Worm (Caenorhabditis elegans) whole organism, young adult: ENCODE measurements around the gene cdf-2.
A peak's percentile ranks its signal among the peaks of the same experiment; 100 is the strongest.

Source experiments
- B0035.1 ChIP-seq: sonication (generic microtip); optimal IDR thresholded peaks from 2 replicates; lab custom pipeline; 2016; ENCODE audit warnings: missing genetic modification characterization, mild to moderate bottlenecking, missing compliant biosample characterization, missing genotype, missing genetic modification reagents
- B0336.3 ChIP-seq: fragments of 200-800 bp; sonication (Bioruptor generic); IDR thresholded peaks from 2 replicates; pipeline ENCODE4 v1.3.6; 2022; ENCODE audit warnings: missing genetic modification characterization, missing compliant biosample characterization
- C17E4.6 ChIP-seq: fragments of 200-800 bp; sonication (Bioruptor generic); IDR thresholded peaks from 2 replicates; pipeline ENCODE4 v1.3.6; 2022; ENCODE audit warnings: missing genetic modification reagents, missing genetic modification characterization, missing compliant biosample characterization
- F22D6.2 ChIP-seq: sonication (generic microtip); optimal IDR thresholded peaks from 2 replicates; lab custom pipeline; 2016; ENCODE audit warnings: mild to moderate bottlenecking, missing genetic modification characterization, missing compliant biosample characterization
- Y53F4B.3 ChIP-seq: fragments of 200-800 bp; sonication (Bioruptor generic); IDR thresholded peaks from 2 replicates; pipeline ENCODE4 v1.3.6; 2022; ENCODE audit warnings: missing genetic modification reagents, missing genetic modification characterization, missing compliant biosample characterization
- Y53G8AR.9 ChIP-seq: fragments of 200-800 bp; sonication (Bioruptor generic); conservative IDR thresholded peaks from 2 replicates; pipeline ENCODE4 v1.3.6; 2022; ENCODE audit warnings: missing genetic modification reagents, missing genetic modification characterization, missing compliant biosample characterization
- Y79H2A.3 ChIP-seq: fragments of 200-800 bp; sonication (Bioruptor generic); conservative IDR thresholded peaks from 2 replicates; pipeline ENCODE4 v1.3.6; 2022; ENCODE audit warnings: missing genetic modification reagents, missing genetic modification characterization, missing compliant biosample characterization
- ZK185.1 ChIP-seq: sonication (generic microtip); optimal IDR thresholded peaks from 2 replicates; lab custom pipeline; 2016; ENCODE audit warnings: mild to moderate bottlenecking, missing genetic modification characterization, missing compliant biosample characterization; ENCODE audit not compliant: poor library complexity, severe bottlenecking
- atf-7 ChIP-seq: sonication (generic microtip); optimal IDR thresholded peaks from 2 replicates; lab custom pipeline; 2017; ENCODE audit warnings: mild to moderate bottlenecking, missing genetic modification characterization, missing compliant biosample characterization
- attf-6 ChIP-seq: fragments of 200-800 bp; sonication (Bioruptor generic); IDR thresholded peaks from 2 replicates; pipeline ENCODE4 v1.3.6; 2022; ENCODE audit warnings: missing genetic modification reagents, missing genetic modification characterization, missing compliant biosample characterization
- ccch-3 ChIP-seq: fragments of 200-800 bp; sonication (Bioruptor generic); optimal IDR thresholded peaks from 2 replicates; lab custom pipeline; 2018; ENCODE audit warnings: mild to moderate bottlenecking, missing genetic modification characterization, missing compliant biosample characterization
- cebp-1 ChIP-seq, 2 experiments: fragments of 200-800 bp in 1 of 2; sonication (Bioruptor generic) in 1 of 2; sonication (generic microtip) in 1 of 2; IDR thresholded peaks in 1 of 2; optimal IDR thresholded peaks in 1 of 2; 2 replicates each; pipeline versions ENCODE4 v1.3.6 to Lab custom; 2017 to 2022; ENCODE audit warnings: missing compliant biosample characterization in 2 of 2, missing genetic modification characterization in 2 of 2, mild to moderate bottlenecking in 1 of 2, missing genetic modification reagents in 1 of 2, moderate library complexity in 1 of 2
- cebp-2 ChIP-seq: fragments of 200-800 bp; sonication (Bioruptor generic); IDR thresholded peaks from 2 replicates; pipeline ENCODE4 v1.3.6; 2022; ENCODE audit warnings: missing genetic modification characterization, missing compliant biosample characterization
- dox-1 ChIP-seq: fragments of 200-800 bp; sonication (Bioruptor generic); IDR thresholded peaks from 2 replicates; pipeline ENCODE4 v1.3.6; 2022; ENCODE audit warnings: missing genetic modification reagents, missing genetic modification characterization, missing compliant biosample characterization
- ekl-4 ChIP-seq: fragments of 200-800 bp; sonication (Bioruptor generic); IDR thresholded peaks from 2 replicates; pipeline ENCODE4 v1.3.6; 2022; ENCODE audit warnings: missing genetic modification reagents, missing genetic modification characterization, missing compliant biosample characterization
- gei-17 ChIP-seq: fragments of 200-800 bp; sonication (Bioruptor generic); optimal IDR thresholded peaks from 2 replicates; lab custom pipeline; 2018; ENCODE audit warnings: mild to moderate bottlenecking, missing genetic modification characterization, missing compliant biosample characterization
- hmg-1.2 ChIP-seq: fragments of 200-800 bp; sonication (Bioruptor generic); IDR thresholded peaks from 2 replicates; pipeline ENCODE4 v1.3.6; 2022; ENCODE audit warnings: missing genetic modification reagents, missing genetic modification characterization, missing compliant biosample characterization
- hmg-20 ChIP-seq: fragments of 200-800 bp; sonication (Bioruptor generic); IDR thresholded peaks from 2 replicates; pipeline ENCODE4 v1.3.6; 2022; ENCODE audit warnings: missing genetic modification reagents, missing genetic modification characterization, missing compliant biosample characterization
- hsf-1 ChIP-seq: fragments of 200-800 bp; sonication (Bioruptor generic); IDR thresholded peaks from 2 replicates; pipeline ENCODE4 v1.3.6; 2022; ENCODE audit warnings: missing genetic modification reagents, missing genetic modification characterization, missing compliant biosample characterization
- let-526 ChIP-seq: fragments of 200-800 bp; sonication (Bioruptor generic); IDR thresholded peaks from 2 replicates; pipeline ENCODE4 v1.3.6; 2022; ENCODE audit warnings: missing genetic modification reagents, missing genetic modification characterization, missing compliant biosample characterization
- let-607 ChIP-seq, 2 experiments: fragments of 200-800 bp in 1 of 2; sonication (Bioruptor generic) in 1 of 2; sonication (generic microtip) in 1 of 2; optimal IDR thresholded peaks; 2 replicates each; lab custom pipeline; 2016 to 2018; ENCODE audit warnings: mild to moderate bottlenecking in 2 of 2, missing compliant biosample characterization in 2 of 2, missing genetic modification characterization in 2 of 2, moderate library complexity in 2 of 2, missing genotype in 1 of 2
- lin-40 ChIP-seq: sonication (generic microtip); optimal IDR thresholded peaks from 2 replicates; lab custom pipeline; 2016; ENCODE audit warnings: missing genetic modification characterization, mild to moderate bottlenecking, missing compliant biosample characterization, missing genotype, missing genetic modification reagents
- madf-10 ChIP-seq: sonication (generic microtip); optimal IDR thresholded peaks from 2 replicates; lab custom pipeline; 2016; ENCODE audit warnings: mild to moderate bottlenecking, missing genetic modification characterization, missing compliant biosample characterization
- madf-6 ChIP-seq: fragments of 200-800 bp; sonication (Bioruptor generic); IDR thresholded peaks from 2 replicates; pipeline ENCODE4 v1.3.6; 2022; ENCODE audit warnings: missing genetic modification reagents, missing genetic modification characterization, missing compliant biosample characterization
- madf-8 ChIP-seq: fragments of 200-800 bp; sonication (Bioruptor generic); conservative IDR thresholded peaks from 2 replicates; pipeline ENCODE4 v1.3.6; 2022; ENCODE audit warnings: missing genetic modification reagents, missing genetic modification characterization, missing compliant biosample characterization
- mes-4 ChIP-seq: sonication (generic microtip); optimal IDR thresholded peaks from 2 replicates; lab custom pipeline; 2016; ENCODE audit warnings: missing genotype, missing genetic modification characterization, missing compliant biosample characterization
- mxl-1 ChIP-seq: sonication (generic microtip); optimal IDR thresholded peaks from 2 replicates; lab custom pipeline; 2016; ENCODE audit warnings: missing genetic modification characterization, missing compliant biosample characterization
- nhr-120 ChIP-seq: fragments of 200-800 bp; sonication (Bioruptor generic); IDR thresholded peaks from 2 replicates; pipeline ENCODE4 v1.3.6; 2022; ENCODE audit warnings: missing genetic modification characterization, missing compliant biosample characterization
- nhr-27 ChIP-seq: fragments of 200-800 bp; sonication (Bioruptor generic); optimal IDR thresholded peaks from 2 replicates; lab custom pipeline; 2018; ENCODE audit warnings: mild to moderate bottlenecking, missing genetic modification characterization, moderate library complexity, missing compliant biosample characterization
- nhr-80 ChIP-seq: sonication (generic microtip); optimal IDR thresholded peaks from 2 replicates; lab custom pipeline; 2016; ENCODE audit warnings: missing genetic modification characterization, missing compliant biosample characterization
- pbrm-1 ChIP-seq: fragments of 200-800 bp; sonication (Bioruptor generic); IDR thresholded peaks from 2 replicates; pipeline ENCODE4 v1.3.6; 2022; ENCODE audit warnings: missing genetic modification reagents, missing genetic modification characterization, missing compliant biosample characterization
- repo-1 ChIP-seq: sonication (generic microtip); optimal IDR thresholded peaks from 2 replicates; lab custom pipeline; 2017; ENCODE audit warnings: mild to moderate bottlenecking, missing genetic modification characterization, missing compliant biosample characterization
- sea-2 ChIP-seq: fragments of 200-800 bp; sonication (Bioruptor generic); IDR thresholded peaks from 2 replicates; pipeline ENCODE4 v1.3.6; 2022; ENCODE audit warnings: missing genetic modification characterization, missing compliant biosample characterization
- snpc-4 ChIP-seq, 5 experiments: fragments of 150-350 bp in 1 of 5; sonication (generic microtip) in 4 of 5; optimal IDR thresholded peaks; 2 replicates each; lab custom pipeline; 2014 to 2018; ENCODE audit warnings: missing genetic modification characterization in 5 of 5, missing biosample characterization in 3 of 5, antibody characterized with exemption in 2 of 5, mild to moderate bottlenecking in 2 of 5, missing compliant biosample characterization in 2 of 5, missing genotype in 2 of 5, moderate library complexity in 2 of 5, missing genetic modification reagents in 1 of 5
- somi-1 ChIP-seq: fragments of 200-800 bp; sonication (Bioruptor generic); optimal IDR thresholded peaks from 2 replicates; lab custom pipeline; 2018; ENCODE audit warnings: mild to moderate bottlenecking, missing genetic modification characterization, missing compliant biosample characterization
- tbp1 ChIP-seq: fragments of 200-800 bp; sonication (Bioruptor generic); optimal IDR thresholded peaks from 2 replicates; lab custom pipeline; 2018; ENCODE audit warnings: mild to moderate bottlenecking, missing genetic modification characterization, missing compliant biosample characterization
- zim-3 ChIP-seq: sonication (generic microtip); optimal IDR thresholded peaks from 2 replicates; lab custom pipeline; 2017; ENCODE audit warnings: mild to moderate bottlenecking, missing genetic modification characterization, moderate library complexity, missing compliant biosample characterization
- ztf-22 ChIP-seq: fragments of 200-800 bp; sonication (Bioruptor generic); optimal IDR thresholded peaks from 2 replicates; lab custom pipeline; 2018; ENCODE audit warnings: mild to moderate bottlenecking, missing genetic modification characterization, moderate library complexity, missing compliant biosample characterization
- ztf-25 ChIP-seq: fragments of 200-800 bp; sonication (Bioruptor generic); IDR thresholded peaks from 2 replicates; pipeline ENCODE4 v1.3.6; 2022; ENCODE audit warnings: missing genetic modification reagents, missing genetic modification characterization, missing compliant biosample characterization
- ztf-26 ChIP-seq: sonication (generic microtip); optimal IDR thresholded peaks from 2 replicates; lab custom pipeline; 2017; ENCODE audit warnings: missing genetic modification characterization, missing compliant biosample characterization

Gene cdf-2

DNA sequence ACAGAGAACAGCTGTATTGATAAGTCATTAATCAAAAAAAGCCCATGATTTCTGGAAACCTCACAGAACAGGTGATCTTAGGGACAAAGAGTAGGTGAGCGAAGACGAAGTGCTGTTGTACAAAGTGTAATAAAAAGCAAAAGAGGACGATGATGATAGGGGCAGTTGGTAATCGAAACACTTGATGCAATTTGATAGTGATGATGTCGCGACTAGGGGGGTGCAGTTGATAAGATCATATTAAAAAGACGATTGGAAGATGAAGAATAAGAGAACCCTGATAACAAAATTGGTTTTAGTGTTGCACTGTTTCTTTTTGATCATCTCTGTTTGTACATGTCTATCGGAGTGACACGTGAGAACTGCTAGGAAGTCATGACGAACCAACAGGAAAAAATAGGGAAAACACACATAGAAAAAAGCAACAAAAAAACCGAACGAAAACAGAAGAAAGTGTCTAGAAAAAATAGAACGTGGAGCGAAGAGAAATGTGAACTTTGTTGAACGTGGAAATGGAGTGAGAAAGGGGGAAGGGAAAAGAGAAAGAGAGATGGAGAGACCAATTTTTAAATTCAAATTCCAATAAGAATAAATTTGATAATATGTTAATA lies 42.7 kb upstream of the cdf-2 start:
- TF ChIP-seq mxl-1 (tag; lab: Kevin White, UChicago) (no peak), Y79H2A.3 (GFP tag; lab: Robert Waterston, UW) (no peak), pbrm-1 (GFP tag; lab: Robert Waterston, UW) (0 out of 2 replicates have a peak, but pooled peaks have one; percentile 17), ZK185.1 (tag; lab: Kevin White, UChicago) (peak; percentile 28), ztf-26 (tag; lab: Kevin White, UChicago) (peak; percentile 65), B0035.1 (no peak), somi-1 (GFP tag; lab: Kevin White, UChicago) (peak; percentile 63), hsf-1 (GFP tag; lab: Robert Waterston, UW) (no peak), let-607 (tag; optimal IDR thresholded peaks at IDR 0.05; lab: Kevin White, UChicago) (peak in 1 of 2 experiments; percentile 23), ztf-22 (GFP tag; lab: Kevin White, UChicago) (peak; percentile 77), lin-40 (tag; lab: Kevin White, UChicago) (peak; percentile 76), snpc-4 (GFP tag; optimal IDR thresholded peaks at IDR 0.05; lab: Kevin White, UChicago) (no peak), snpc-4 (tag; optimal IDR thresholded peaks at IDR 0.05; lab: Kevin White, UChicago) (peak in 1 of 4 experiments; percentile 6), nhr-80 (tag; lab: Kevin White, UChicago) (peak; percentile 95), cebp-1 (GFP tag; IDR thresholded peaks at IDR 0.05; lab: Robert Waterston, UW) (no peak), cebp-1 (tag; optimal IDR thresholded peaks at IDR 0.05; lab: Kevin White, UChicago) (peak; percentile 49), F22D6.2 (tag; lab: Kevin White, UChicago) (peak; percentile 63), madf-10 (tag; lab: Kevin White, UChicago) (peak; percentile 17), tbp1 (GFP tag; lab: Kevin White, UChicago) (peak; percentile 29), atf-7 (tag; lab: Kevin White, UChicago) (peak; percentile 74), hmg-20 (GFP tag; lab: Robert Waterston, UW) (no peak), dox-1 (peak; percentile 18; the same call in 1 of the 2 replicates), gei-17 (GFP tag; lab: Kevin White, UChicago) (peak; percentile 39)

DNA sequence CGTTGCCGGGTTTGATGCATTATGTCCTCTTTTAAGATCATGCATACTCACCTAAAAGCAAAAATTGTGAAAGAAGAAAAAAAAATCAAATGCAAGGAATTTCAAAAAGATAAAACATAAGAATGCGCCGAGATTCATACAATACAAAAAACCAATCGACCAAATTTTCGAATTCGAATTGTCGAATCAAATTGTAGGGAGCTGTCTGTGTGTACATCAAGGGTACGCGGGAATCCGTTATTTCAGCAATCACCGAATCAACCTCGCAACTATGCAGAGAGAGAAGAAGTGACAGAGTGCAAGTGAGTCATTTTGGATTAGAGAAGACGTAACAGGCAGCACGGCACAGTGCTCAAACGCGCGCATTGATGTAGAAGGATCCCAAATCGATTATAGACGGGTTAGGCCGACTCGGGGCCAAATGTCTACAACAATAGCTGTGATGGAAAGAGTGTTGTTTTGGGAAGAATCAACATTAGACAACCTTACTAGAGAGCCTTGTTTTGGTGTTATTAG lies 36.6 kb upstream of the cdf-2 start, which contains the start of gene sdz-19:
Gene sdz-19 (minus strand): TSS at position 51 of the 516 bp plus-strand sequence.
- TF ChIP-seq madf-6 (GFP tag; lab: Robert Waterston, UW) (peak; percentile 32; the same call in 1 of the 2 replicates), ekl-4 (GFP tag; lab: Robert Waterston, UW) (peak; percentile 36; the same call in 1 of the 2 replicates), cebp-2 (GFP tag; lab: Robert Waterston, UW) (0 out of 2 replicates have a peak, but pooled peaks have one; percentile 25), let-526 (GFP tag; lab: Robert Waterston, UW) (no peak), cebp-1 (GFP tag; IDR thresholded peaks at IDR 0.05; lab: Robert Waterston, UW) (no peak), cebp-1 (tag; optimal IDR thresholded peaks at IDR 0.05; lab: Kevin White, UChicago) (peak; percentile 27), zim-3 (tag; lab: Kevin White, UChicago) (peak; percentile 57), attf-6 (GFP tag; lab: Robert Waterston, UW) (0 out of 2 replicates have a peak, but pooled peaks have one; percentile 22), hsf-1 (GFP tag; lab: Robert Waterston, UW) (no peak), repo-1 (tag; lab: Kevin White, UChicago) (peak; percentile 1)

DNA sequence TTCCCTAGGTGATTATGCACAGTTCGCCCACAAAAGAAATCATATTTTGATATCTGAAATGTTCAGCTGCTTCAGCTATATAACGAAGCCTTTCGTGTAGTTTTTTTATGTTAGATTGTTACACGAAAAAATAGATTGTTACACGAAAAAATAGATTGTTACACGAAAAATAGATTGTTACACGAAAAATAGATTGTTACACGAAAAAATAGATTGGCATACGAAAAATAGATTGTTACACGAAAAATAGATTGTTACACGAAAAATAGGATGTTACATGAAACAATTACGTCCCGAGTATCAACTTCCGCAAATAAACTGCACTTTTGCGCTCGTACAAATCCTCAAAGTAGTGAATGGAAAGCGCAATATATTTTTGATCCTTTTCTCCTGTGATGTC lies 35.9 kb upstream of the cdf-2 start:
- TF ChIP-seq Y79H2A.3 (GFP tag; lab: Robert Waterston, UW) (0 out of 2 replicates have a peak, but pooled peaks have one; percentile 17), Y53F4B.3 (GFP tag; lab: Robert Waterston, UW) (peak; percentile 97; the same call in 1 of the 2 replicates)

DNA sequence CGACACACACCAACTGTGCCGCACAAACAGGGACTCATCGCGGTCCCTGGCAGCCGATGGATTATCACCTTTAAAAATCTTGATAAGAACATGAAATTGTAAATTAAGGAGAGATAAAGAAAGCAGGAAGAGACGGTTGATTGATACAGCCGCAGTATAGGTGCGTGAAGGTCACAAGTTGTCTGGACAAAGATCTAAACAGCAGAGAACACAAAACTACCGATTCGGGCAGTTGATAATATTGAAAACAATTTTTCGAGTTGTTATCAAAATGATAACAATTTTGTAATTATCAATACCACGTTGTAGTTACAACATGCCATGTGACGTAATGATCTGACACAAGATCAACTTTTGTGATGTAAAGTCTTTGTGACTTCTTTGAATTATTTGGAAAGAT lies 34.1 kb upstream of the cdf-2 start:
- no peak for TF ChIP-seq dox-1
- no peak for TF ChIP-seq mes-4 (tag; lab: Kevin White, UChicago)
- TF ChIP-seq hmg-1.2 (GFP tag; lab: Robert Waterston, UW) = no peak
- TF ChIP-seq hmg-20 (GFP tag; lab: Robert Waterston, UW) = no peak
- no peak for TF ChIP-seq nhr-120
- TF ChIP-seq nhr-27 (tag; lab: Kevin White, UChicago) = no peak
- TF ChIP-seq C17E4.6 (GFP tag; lab: Robert Waterston, UW) = no peak
- peak; percentile 84 for TF ChIP-seq F22D6.2 (tag; lab: Kevin White, UChicago)
- no peak for TF ChIP-seq zim-3 (tag; lab: Kevin White, UChicago)
- no peak for TF ChIP-seq ccch-3 (GFP tag; lab: Kevin White, UChicago)
- TF ChIP-seq ztf-25 (GFP tag; lab: Robert Waterston, UW) = no peak
- TF ChIP-seq Y53G8AR.9 (GFP tag; lab: Robert Waterston, UW) = no peak
- TF ChIP-seq B0336.3 (GFP tag; lab: Robert Waterston, UW) = no peak; the same call in 1 of the 2 replicates
- no peak for TF ChIP-seq sea-2 (GFP tag; lab: Robert Waterston, UW)
- no peak for TF ChIP-seq madf-8 (GFP tag; lab: Robert Waterston, UW)
